Fruit fly (Drosophila melanogaster): ENCODE measurements around the gene repo.

repo gene

DNA sequence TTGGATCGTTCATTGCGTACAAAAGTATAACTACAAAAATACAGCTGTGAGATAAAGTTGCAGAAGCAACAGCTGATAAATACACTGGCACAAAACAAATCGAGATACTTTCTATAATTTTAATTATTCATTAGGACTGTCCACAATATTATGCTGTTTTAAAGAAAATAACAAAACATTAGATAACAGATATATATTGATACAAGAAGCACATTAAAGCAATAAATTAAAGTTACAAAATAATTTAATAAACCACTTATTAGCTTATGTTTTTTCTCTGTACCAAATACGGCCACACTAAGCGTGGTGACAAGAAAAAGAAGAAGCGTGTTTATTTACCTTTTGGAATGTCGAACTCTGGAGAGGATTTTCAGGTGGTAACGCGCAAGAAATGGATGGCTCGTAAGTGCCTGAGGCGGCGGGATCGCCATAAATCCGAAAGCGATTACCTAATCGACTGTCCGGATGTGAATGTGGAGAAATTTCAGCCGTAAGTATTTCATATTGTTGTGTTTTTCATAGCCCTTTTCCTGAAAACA, 15.7 kb upstream of the repo start, which contains the start of the genes CG7988 and CG7183 (continued):
- peak; percentile 97 for TF ChIP-seq salm (tag; optimal IDR thresholded peaks at IDR 0.05)
- no peak for TF ChIP-seq Hr39 (optimal IDR thresholded peaks at IDR 0.05)
- peak; percentile 87 for TF ChIP-seq luna (GFP tag; optimal IDR thresholded peaks at IDR 0.05)
- peak; percentile 97 for TF ChIP-seq tap (tag; optimal IDR thresholded peaks at IDR 0.05)
- TF ChIP-seq D19B (GFP tag; optimal IDR thresholded peaks at IDR 0.05), result peak; percentile 79
- peak; percentile 90 for TF ChIP-seq tup (GFP tag; optimal IDR thresholded peaks at IDR 0.05)
- TF ChIP-seq esg (GFP tag; conservative IDR thresholded peaks at IDR 0.05), result peak; percentile 98
- TF ChIP-seq aop (GFP tag; IDR thresholded peaks at IDR 0.05), result peak; percentile 87
- peak; percentile 94 for TF ChIP-seq maf-S (GFP tag; optimal IDR thresholded peaks at IDR 0.05)
- TF ChIP-seq her (GFP tag; optimal IDR thresholded peaks at IDR 0.05), result peak; percentile 82
- no peak for TF ChIP-seq CG7963 (GFP tag; IDR thresholded peaks at IDR 0.05; ENCODE audit: partially characterized antibody)
- TF ChIP-seq Optix (GFP tag; IDR thresholded peaks at IDR 0.05), result no peak
- no peak for TF ChIP-seq CG16813 (GFP tag; IDR thresholded peaks at IDR 0.05; ENCODE audit: partially characterized antibody)
- TF ChIP-seq CG9932 (GFP tag; IDR thresholded peaks at IDR 0.05), result peak; percentile 98
- TF ChIP-seq CG18619 (GFP tag; optimal IDR thresholded peaks at IDR 0.05), result peak; percentile 96
- peak; percentile 92 for TF ChIP-seq HHEX (GFP tag; optimal IDR thresholded peaks at IDR 0.05)
- peak; percentile 71 for TF ChIP-seq CG3995 (GFP tag; optimal IDR thresholded peaks at IDR 0.05)
- TF ChIP-seq CG15514 (GFP tag; optimal IDR thresholded peaks at IDR 0.05), result peak; percentile 85
- TF ChIP-seq Six4 (GFP tag; optimal IDR thresholded peaks at IDR 0.05), result peak; percentile 97
- TF ChIP-seq CG9797 (GFP tag; optimal IDR thresholded peaks at IDR 0.05), result peak; percentile 89
- TF ChIP-seq bab2 (GFP tag; optimal IDR thresholded peaks at IDR 0.05), result peak; percentile 98
- TF ChIP-seq tio (GFP tag; optimal IDR thresholded peaks at IDR 0.05), result peak; percentile 96
- TF ChIP-seq Dp (GFP tag; optimal IDR thresholded peaks at IDR 0.05), result peak; percentile 22
- TF ChIP-seq gcm2 (GFP tag; optimal IDR thresholded peaks at IDR 0.05), result peak; percentile 84
- peak; percentile 92 for TF ChIP-seq CG4854 (GFP tag; optimal IDR thresholded peaks at IDR 0.05)
- TF ChIP-seq sim (GFP tag; IDR thresholded peaks at IDR 0.05), result peak; percentile 97
- no peak for TF ChIP-seq CG34224 (GFP tag; IDR thresholded peaks at IDR 0.05; ENCODE audit: partially characterized antibody)
- TF ChIP-seq vnd (GFP tag; IDR thresholded peaks at IDR 0.05; ENCODE audit: partially characterized antibody), result no peak
- peak; percentile 97 for TF ChIP-seq CG12299 (tag; optimal IDR thresholded peaks at IDR 0.05)
- peak; percentile 95 for TF ChIP-seq pnt (GFP tag; optimal IDR thresholded peaks at IDR 0.05)
- peak; percentile 86 for TF ChIP-seq CG17802 (tag; optimal IDR thresholded peaks at IDR 0.05)
- peak; percentile 99 for TF ChIP-seq CG32772 (GFP tag; IDR thresholded peaks at IDR 0.05)
- peak; percentile 96 for TF ChIP-seq B-H2 (GFP tag; optimal IDR thresholded peaks at IDR 0.05)
- peak; percentile 98 for TF ChIP-seq CG32767 (GFP tag; IDR thresholded peaks at IDR 0.05)
- no peak for TF ChIP-seq Dfd (GFP tag; optimal IDR thresholded peaks at IDR 0.05)
- peak; percentile 83 for TF ChIP-seq CG17912 (GFP tag; optimal IDR thresholded peaks at IDR 0.05)
- peak; percentile 99 for TF ChIP-seq dysf (GFP tag; IDR thresholded peaks at IDR 0.05)
- TF ChIP-seq Max (GFP tag; optimal IDR thresholded peaks at IDR 0.05), result peak; percentile 96
- peak; percentile 93 for TF ChIP-seq CHES-1-like (GFP tag; optimal IDR thresholded peaks at IDR 0.05)
- peak; percentile 95 for TF ChIP-seq Gug (GFP tag; IDR thresholded peaks at IDR 0.05)
- peak; percentile 98 for TF ChIP-seq CG14441 (GFP tag; IDR thresholded peaks at IDR 0.05)
- peak; percentile 14 for TF ChIP-seq Sin3A (optimal IDR thresholded peaks at IDR 0.05)
- TF ChIP-seq chn (GFP tag; optimal IDR thresholded peaks at IDR 0.05), result peak; percentile 96
- peak; percentile 96 for TF ChIP-seq mam (GFP tag; optimal IDR thresholded peaks at IDR 0.05)
- peak; percentile 83 for TF ChIP-seq emc (GFP tag; optimal IDR thresholded peaks at IDR 0.05)
- TF ChIP-seq hth (optimal IDR thresholded peaks at IDR 0.05), result no peak
- TF ChIP-seq Pdp1 (GFP tag; optimal IDR thresholded peaks at IDR 0.05), result peak; percentile 94 to 95
- peak; percentile 79 for TF ChIP-seq ac (GFP tag; optimal IDR thresholded peaks at IDR 0.05)
- peak; percentile 97 for TF ChIP-seq CG12155 (GFP tag; optimal IDR thresholded peaks at IDR 0.05)
- peak; percentile 94 for TF ChIP-seq Lim3 (GFP tag; IDR thresholded peaks at IDR 0.05)
- peak; percentile 98 for TF ChIP-seq al (GFP tag; IDR thresholded peaks at IDR 0.05)
- peak; percentile 94 for TF ChIP-seq gsb (GFP tag; IDR thresholded peaks at IDR 0.05)
